Worm (Caenorhabditis elegans): ENCODE data around the gene F16G10.6.

Gene F16G10.6

DNA sequence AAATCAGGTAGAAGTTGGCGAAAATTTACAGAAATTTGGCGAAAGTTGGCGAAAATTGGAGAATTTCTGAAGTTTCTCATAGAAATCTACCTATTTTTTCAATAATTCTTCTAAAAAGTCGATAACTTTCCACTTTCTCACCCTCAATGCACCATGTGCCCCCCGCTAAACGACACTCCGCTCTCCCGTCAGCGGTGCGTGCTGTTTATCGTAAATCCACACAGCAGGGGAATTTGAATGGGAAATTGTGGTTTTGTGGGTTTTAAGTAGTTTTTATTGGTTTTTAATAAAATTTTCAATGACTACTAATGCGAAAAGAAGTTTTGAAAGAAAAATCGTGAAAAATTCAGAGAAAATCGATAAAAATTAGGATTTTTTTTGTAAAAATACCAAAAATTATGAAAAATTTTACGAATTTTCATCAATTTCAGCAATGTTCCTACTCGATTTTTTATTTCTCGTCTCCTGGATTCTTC lies 35.6 kb downstream of the F16G10.6 start, which contains the start of gene F43C11.6:
Gene F43C11.6 (plus strand): TSS at position 426 of the 476 bp plus-strand sequence.
- TF ChIP-seq nhr-111 (GFP tag; optimal IDR thresholded peaks at IDR 0.05) (no peak), R02D3.7 (tag; optimal IDR thresholded peaks at IDR 0.05) (peak; percentile 67), hif-1 (tag; optimal IDR thresholded peaks at IDR 0.05) (no peak), vab-7 (GFP tag; IDR thresholded peaks at IDR 0.05) (no peak), ceh-32 (tag; optimal IDR thresholded peaks at IDR 0.05; ENCODE audit: poor library complexity) (no peak), pha-4 (GFP tag; IDR thresholded peaks at IDR 0.05) (no peak), pha-4 (tag; optimal IDR thresholded peaks at IDR 0.05) (no peak), unc-130 (GFP tag; optimal IDR thresholded peaks at IDR 0.05) (no peak), fos-1 (tag; optimal IDR thresholded peaks at IDR 0.05) (no peak), mep-1 (tag; optimal IDR thresholded peaks at IDR 0.05) (no peak), aly-2 (tag; optimal IDR thresholded peaks at IDR 0.05) (no peak), unc-39 (tag; optimal IDR thresholded peaks at IDR 0.05) (no peak), daf-19 (GFP tag; conservative IDR thresholded peaks at IDR 0.05) (no peak), arid-1 (GFP tag; conservative IDR thresholded peaks at IDR 0.05) (no peak), nhr-10 (tag; optimal IDR thresholded peaks at IDR 0.05) (no peak), Y48G9A.11 (GFP tag; IDR thresholded peaks at IDR 0.05) (peak; percentile 67), unc-62 (GFP tag; optimal IDR thresholded peaks at IDR 0.05 in 1 of 2) (no peak), unc-62 (tag; optimal IDR thresholded peaks at IDR 0.05) (no peak), duxl-1 (tag; optimal IDR thresholded peaks at IDR 0.05; ENCODE audit: poor library complexity) (peak; percentile 20), lin-38 (GFP tag; IDR thresholded peaks at IDR 0.05) (no peak), zfp-3 (GFP tag; conservative IDR thresholded peaks at IDR 0.05) (no peak), php-3 (GFP tag; IDR thresholded peaks at IDR 0.05) (no peak), pqm-1 (tag; optimal IDR thresholded peaks at IDR 0.05) (no peak), lin-13 (GFP tag; optimal IDR thresholded peaks at IDR 0.05) (no peak), nhr-76 (tag; optimal IDR thresholded peaks at IDR 0.05) (no peak), ZK546.5 (tag; optimal IDR thresholded peaks at IDR 0.05) (no peak), Y75B8A.6 (GFP tag; IDR thresholded peaks at IDR 0.05) (no peak), aha-1 (tag) (peak; percentile 71), nhr-77 (tag; optimal IDR thresholded peaks at IDR 0.05) (peak; percentile 21), daf-16 (GFP tag; optimal IDR thresholded peaks at IDR 0.05) (no peak), daf-16 (tag; optimal IDR thresholded peaks at IDR 0.05) (no peak), F44E2.7 (GFP tag; IDR thresholded peaks at IDR 0.05) (no peak), nhr-25 (tag; optimal IDR thresholded peaks at IDR 0.05; ENCODE audit: borderline replicate concordance, insufficient read depth) (no peak), mxl-3 (GFP tag; optimal IDR thresholded peaks at IDR 0.05) (no peak), dmd-6 (GFP tag; IDR thresholded peaks at IDR 0.05) (no peak), set-16 (GFP tag; IDR thresholded peaks at IDR 0.05) (no peak), ztf-11 (tag; optimal IDR thresholded peaks at IDR 0.05) (no peak), mdl-1 (tag; optimal IDR thresholded peaks at IDR 0.05) (no peak), cey-2 (tag; optimal IDR thresholded peaks at IDR 0.05; ENCODE audit: borderline replicate concordance, insufficient read depth) (no peak), D1046.2 (GFP tag; IDR thresholded peaks at IDR 0.05) (no peak), zfp-2 (tag; optimal IDR thresholded peaks at IDR 0.05) (no peak), ztf-7 (tag; optimal IDR thresholded peaks at IDR 0.05) (no peak), dpl-1 (GFP tag; optimal IDR thresholded peaks at IDR 0.05) (peak; percentile 38), ceh-44 (GFP tag; IDR thresholded peaks at IDR 0.05) (no peak), ces-1 (GFP tag; optimal IDR thresholded peaks at IDR 0.05) (no peak), T20F7.1 (GFP tag; optimal IDR thresholded peaks at IDR 0.05) (peak; percentile 94), ceh-62 (tag; optimal IDR thresholded peaks at IDR 0.05) (no peak), nhr-48 (tag; optimal IDR thresholded peaks at IDR 0.05) (no peak), hlh-30 (tag; optimal IDR thresholded peaks at IDR 0.05; ENCODE audit: insufficient read depth) (peak; percentile 59), hlh-11 (tag; optimal IDR thresholded peaks at IDR 0.05) (no peak), gei-8 (GFP tag; optimal IDR thresholded peaks at IDR 0.05) (no peak)

All from whole organism, L4 larva.